Fruit fly (Drosophila melanogaster) whole organism, prepupa: Measurements from ENCODE around the gene CG17163.

ENCODE experiments used
- Blimp-1 ChIP-seq: fragments of 200-800 bp; sonication (Bioruptor generic); optimal IDR thresholded peaks from 3 replicates; lab custom pipeline; 2017; ENCODE audit warnings: missing biosample characterization, missing genetic modification characterization, mild to moderate bottlenecking, moderate library complexity, missing genetic modification reagents
- CG10669 ChIP-seq: fragments of 200-800 bp; sonication (Bioruptor generic); optimal IDR thresholded peaks from 3 replicates; lab custom pipeline; 2018; ENCODE audit warnings: missing biosample characterization, mild to moderate bottlenecking, missing genetic modification characterization, moderate library complexity
- CG11294 ChIP-seq: fragments of 200-800 bp; sonication (Bioruptor generic); IDR thresholded peaks from 2 replicates; pipeline ENCODE4 v1.3.6; 2022; ENCODE audit warnings: missing biosample characterization, missing genetic modification characterization
- CG11762 ChIP-seq: fragments of 200-800 bp; sonication (Bioruptor generic); optimal IDR thresholded peaks from 3 replicates; lab custom pipeline; 2016; ENCODE audit warnings: missing biosample characterization, missing genetic modification characterization; ENCODE audit not compliant: insufficient read depth
- CG15336 ChIP-seq: fragments of 200-800 bp; sonication (Bioruptor generic); IDR thresholded peaks from 2 replicates; pipeline ENCODE4 v1.3.6; 2022; ENCODE audit warnings: missing biosample characterization, missing genetic modification characterization
- CG1621 ChIP-seq: fragments of 200-800 bp; sonication (Bioruptor generic); optimal IDR thresholded peaks from 3 replicates; lab custom pipeline; 2018; ENCODE audit warnings: missing biosample characterization, mild to moderate bottlenecking, missing genetic modification characterization
- CG16779 ChIP-seq: fragments of 200-800 bp; sonication (Bioruptor generic); optimal IDR thresholded peaks from 3 replicates; lab custom pipeline; 2017; ENCODE audit warnings: missing biosample characterization, mild to moderate bottlenecking, missing genetic modification characterization
- CG3032 ChIP-seq: fragments of 200-800 bp; optimal IDR thresholded peaks from 2 replicates; lab custom pipeline; 2019; ENCODE audit warnings: missing biosample characterization, mild to moderate bottlenecking, missing genetic modification characterization, moderate library complexity
- CG31627 ChIP-seq: fragments of 200-800 bp; sonication (Bioruptor generic); optimal IDR thresholded peaks from 3 replicates; lab custom pipeline; 2016; ENCODE audit warnings: missing biosample characterization, missing genetic modification characterization
- CG34406 ChIP-seq: fragments of 200-800 bp; sonication (Bioruptor generic); optimal IDR thresholded peaks from 3 replicates; lab custom pipeline; 2016; ENCODE audit warnings: missing biosample characterization, missing genetic modification characterization
- CG3919 ChIP-seq: fragments of 200-800 bp; sonication (Bioruptor generic); optimal IDR thresholded peaks from 3 replicates; lab custom pipeline; 2016; ENCODE audit warnings: missing biosample characterization, missing genetic modification characterization
- CG4318 ChIP-seq: fragments of 200-800 bp; sonication (Bioruptor generic); optimal IDR thresholded peaks from 3 replicates; lab custom pipeline; 2017; ENCODE audit warnings: missing biosample characterization, mild to moderate bottlenecking, missing genetic modification characterization
- CG6163 ChIP-seq: fragments of 200-800 bp; sonication (Bioruptor generic); IDR thresholded peaks from 3 replicates; pipeline ENCODE4 v1.3.6; 2022; ENCODE audit warnings: missing biosample characterization, missing genetic modification characterization
- CG6792 ChIP-seq: fragments of 200-800 bp; sonication (Bioruptor generic); optimal IDR thresholded peaks from 3 replicates; lab custom pipeline; 2016; ENCODE audit warnings: missing biosample characterization, missing genetic modification characterization
- CG6808 ChIP-seq: fragments of 200-800 bp; sonication (Bioruptor generic); optimal IDR thresholded peaks from 3 replicates; lab custom pipeline; 2017; ENCODE audit warnings: missing biosample characterization, missing genetic modification characterization, mild to moderate bottlenecking, moderate library complexity, missing genetic modification reagents
- CG6854 ChIP-seq: fragments of 200-800 bp; sonication (Bioruptor generic); optimal IDR thresholded peaks from 2 replicates; lab custom pipeline; 2017; ENCODE audit warnings: missing biosample characterization, mild to moderate bottlenecking, missing genetic modification characterization
- CG7368 ChIP-seq: fragments of 200-800 bp; sonication (Bioruptor generic); optimal IDR thresholded peaks from 3 replicates; lab custom pipeline; 2016; ENCODE audit warnings: missing biosample characterization, missing genetic modification characterization
- CG8119 ChIP-seq: fragments of 200-800 bp; sonication (Bioruptor generic); IDR thresholded peaks from 3 replicates; pipeline ENCODE4 v1.3.6; 2022; ENCODE audit warnings: missing biosample characterization, missing genetic modification characterization
- CG8319 ChIP-seq: fragments of 200-800 bp; sonication (Bioruptor generic); optimal IDR thresholded peaks from 3 replicates; lab custom pipeline; 2016; ENCODE audit warnings: missing biosample characterization, missing genetic modification characterization
- CG8632 ChIP-seq: fragments of 200-800 bp; sonication (Bioruptor generic); optimal IDR thresholded peaks from 3 replicates; lab custom pipeline; 2016; ENCODE audit warnings: missing biosample characterization, missing genetic modification characterization
- Eip75B ChIP-seq: fragments of 200-800 bp; sonication (Bioruptor generic); optimal IDR thresholded peaks from 3 replicates; lab custom pipeline; 2016; ENCODE audit warnings: missing biosample characterization, missing genetic modification characterization
- Eip78C ChIP-seq: fragments of 200-800 bp; sonication (Bioruptor generic); peaks from one replicate; lab custom pipeline; 2016; ENCODE audit warnings: missing biosample characterization, missing genetic modification characterization
- Ets96B ChIP-seq: fragments of 200-800 bp; optimal IDR thresholded peaks from 2 replicates; lab custom pipeline; 2019; ENCODE audit warnings: missing biosample characterization, mild to moderate bottlenecking, missing genetic modification characterization, moderate library complexity
- Gug ChIP-seq: fragments of 200-800 bp; sonication (Bioruptor generic); IDR thresholded peaks from 2 replicates; pipeline ENCODE4 v1.3.6; 2022; ENCODE audit warnings: missing biosample characterization, missing genetic modification characterization
- Hr38 ChIP-seq: sonication (Bioruptor generic); optimal IDR thresholded peaks from 2 replicates; lab custom pipeline; 2016; ENCODE audit warnings: missing biosample characterization, missing genetic modification characterization
- Hr39 ChIP-seq: fragments of 200-800 bp; sonication (Bioruptor generic); optimal IDR thresholded peaks from 2 replicates; lab custom pipeline; 2016; ENCODE audit warnings: missing biosample characterization, missing genetic modification characterization
- Hr4 ChIP-seq: fragments of 200-800 bp; sonication (Bioruptor generic); optimal IDR thresholded peaks from 3 replicates; lab custom pipeline; 2016; ENCODE audit warnings: missing biosample characterization, missing genetic modification characterization
- Lpt ChIP-seq: fragments of 200-800 bp; sonication (Bioruptor generic); optimal IDR thresholded peaks from 3 replicates; lab custom pipeline; 2016; ENCODE audit warnings: missing biosample characterization, missing genetic modification characterization
- OdsH ChIP-seq: fragments of 200-800 bp; sonication (Bioruptor generic); optimal IDR thresholded peaks from 3 replicates; lab custom pipeline; 2016; ENCODE audit warnings: missing biosample characterization, missing genetic modification characterization
- Smox ChIP-seq: fragments of 200-800 bp; sonication (Bioruptor generic); optimal IDR thresholded peaks from 3 replicates; lab custom pipeline; 2016; ENCODE audit warnings: missing biosample characterization, missing genetic modification characterization
- Sox102F ChIP-seq: fragments of 200-800 bp; sonication (Bioruptor generic); optimal IDR thresholded peaks from 2 replicates; lab custom pipeline; 2016; ENCODE audit warnings: missing biosample characterization, mild to moderate bottlenecking, missing genetic modification characterization
- Sox14 ChIP-seq: fragments of 200-800 bp; sonication (Bioruptor generic); optimal IDR thresholded peaks from 3 replicates; lab custom pipeline; 2016; ENCODE audit warnings: missing biosample characterization, missing genetic modification characterization
- Sox15 ChIP-seq: fragments of 200-800 bp; sonication (Bioruptor generic); optimal IDR thresholded peaks from 3 replicates; lab custom pipeline; 2016; ENCODE audit warnings: missing biosample characterization, missing genetic modification characterization
- achi ChIP-seq: fragments of 200-800 bp; sonication (Bioruptor generic); optimal IDR thresholded peaks from 3 replicates; lab custom pipeline; 2016; ENCODE audit warnings: missing biosample characterization, missing genetic modification characterization
- acj6 ChIP-seq: fragments of 200-800 bp; sonication (Bioruptor generic); optimal IDR thresholded peaks from 3 replicates; lab custom pipeline; 2016; ENCODE audit warnings: missing biosample characterization, missing genetic modification characterization
- cyc ChIP-seq: fragments of 200-800 bp; sonication (Bioruptor generic); optimal IDR thresholded peaks from 3 replicates; lab custom pipeline; 2016; ENCODE audit warnings: missing biosample characterization, missing genetic modification characterization
- dac ChIP-seq: fragments of 200-800 bp; sonication (Bioruptor generic); optimal IDR thresholded peaks from 2 replicates; lab custom pipeline; 2017; ENCODE audit warnings: missing biosample characterization, mild to moderate bottlenecking, missing genetic modification characterization
- eg ChIP-seq: fragments of 200-800 bp; sonication (Bioruptor generic); IDR thresholded peaks from 3 replicates; pipeline ENCODE4 v1.3.6; 2022; ENCODE audit warnings: missing biosample characterization, missing genetic modification characterization
- esn ChIP-seq: fragments of 200-800 bp; sonication (Bioruptor generic); optimal IDR thresholded peaks from 2 replicates; lab custom pipeline; 2016; ENCODE audit warnings: missing biosample characterization, mild to moderate bottlenecking, missing genetic modification characterization, moderate library complexity
- fd59A ChIP-seq: fragments of 200-800 bp; sonication (Bioruptor generic); optimal IDR thresholded peaks from 2 replicates; lab custom pipeline; 2017; ENCODE audit warnings: missing biosample characterization, mild to moderate bottlenecking, missing genetic modification characterization, missing genetic modification reagents
- fkh ChIP-seq: fragments of 200-800 bp; sonication (Bioruptor generic); optimal IDR thresholded peaks from 3 replicates; lab custom pipeline; 2017; ENCODE audit warnings: missing biosample characterization, mild to moderate bottlenecking, missing genetic modification characterization, moderate library complexity
- lz ChIP-seq: fragments of 200-800 bp; sonication (Bioruptor generic); optimal IDR thresholded peaks from 3 replicates; lab custom pipeline; 2016; ENCODE audit warnings: missing biosample characterization, missing genetic modification characterization
- net ChIP-seq: fragments of 200-800 bp; sonication (Bioruptor generic); optimal IDR thresholded peaks from 3 replicates; lab custom pipeline; 2016; ENCODE audit warnings: missing biosample characterization, missing genetic modification characterization
- pdm3 ChIP-seq: fragments of 200-800 bp; sonication (Bioruptor generic); optimal IDR thresholded peaks from 3 replicates; lab custom pipeline; 2016; ENCODE audit warnings: missing biosample characterization, missing genetic modification characterization
- salr ChIP-seq, 2 experiments: fragments of 200-800 bp; sonication (Bioruptor generic); optimal IDR thresholded peaks; 3 replicates each; lab custom pipeline; 2016 to 2018; ENCODE audit warnings: missing biosample characterization in 2 of 2, missing genetic modification characterization in 2 of 2, mild to moderate bottlenecking in 1 of 2
- spab ChIP-seq: fragments of 200-800 bp; sonication (Bioruptor generic); optimal IDR thresholded peaks from 2 replicates; lab custom pipeline; 2017; ENCODE audit warnings: missing biosample characterization, mild to moderate bottlenecking, missing genetic modification characterization, missing genetic modification reagents
- ss ChIP-seq, 2 experiments: fragments of 200-800 bp; sonication (Bioruptor generic); optimal IDR thresholded peaks; 2 replicates in 1 of 2; 3 replicates in 1 of 2; lab custom pipeline; 2017 to 2018; ENCODE audit warnings: mild to moderate bottlenecking in 2 of 2, missing biosample characterization in 2 of 2, missing genetic modification characterization in 2 of 2, moderate library complexity in 1 of 2
- svp ChIP-seq: fragments of 200-800 bp; sonication (Bioruptor generic); peaks from one replicate; lab custom pipeline; 2016; ENCODE audit warnings: missing biosample characterization, missing genetic modification characterization
- topi ChIP-seq: fragments of 200-800 bp; sonication (Bioruptor generic); optimal IDR thresholded peaks from 3 replicates; lab custom pipeline; 2016; ENCODE audit warnings: missing biosample characterization, missing genetic modification characterization
- vri ChIP-seq: fragments of 200-800 bp; sonication (Bioruptor generic); optimal IDR thresholded peaks from 3 replicates; lab custom pipeline; 2016; ENCODE audit warnings: missing biosample characterization, mild to moderate bottlenecking, missing genetic modification characterization

The CG17163 gene

dm6 chrX:23073402-23073801 lies 9.1 kb downstream of the CG17163 start:
- TF ChIP-seq vri (GFP tag; lab: Kevin White, UChicago) (peak; percentile 1), CG31627 (GFP tag; lab: Kevin White, UChicago) (no peak), net (GFP tag; lab: Kevin White, UChicago) (no peak), Hr4 (no peak), CG3919 (no peak), Eip78C (GFP tag; lab: Kevin White, UChicago) (no peak)

DNA sequence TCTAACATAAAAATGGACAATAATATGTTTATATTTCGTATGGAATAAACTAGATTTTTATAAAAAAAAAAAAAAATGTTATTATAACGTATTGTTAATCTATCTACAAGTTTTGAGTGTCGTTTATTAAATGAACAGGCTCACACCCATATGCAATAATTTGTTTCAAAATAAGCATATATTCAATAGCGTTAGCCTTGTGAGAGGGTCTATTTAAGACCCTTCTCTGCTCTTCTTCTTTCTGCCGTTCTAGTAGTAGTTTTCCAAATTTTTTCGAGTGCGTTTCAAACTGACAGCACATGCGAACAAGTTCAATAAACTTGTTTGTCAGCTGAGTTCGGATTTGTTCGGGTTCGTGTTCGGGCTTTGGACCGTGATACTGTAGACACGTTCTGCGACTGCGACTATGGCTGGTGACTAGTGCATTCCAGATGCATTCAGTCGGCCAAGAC lies 11.2 kb downstream of the CG17163 start:
- TF ChIP-seq CG8119 (GFP tag; lab: Robert Waterston, UW) = peak; percentile 46; the same call in 1 of the 3 replicates
- peak; percentile 9 for TF ChIP-seq spab (GFP tag; lab: Kevin White, UChicago)
- peak; percentile 42 for TF ChIP-seq CG34406
- no peak for TF ChIP-seq CG11294 (GFP tag; lab: Robert Waterston, UW)
- TF ChIP-seq CG6792 (GFP tag; lab: Kevin White, UChicago) = peak; percentile 10
- TF ChIP-seq Hr39 = peak; percentile 31
- peak in 1 of 2 experiments; percentile 76 for TF ChIP-seq salr (GFP tag; optimal IDR thresholded peaks at IDR 0.05; lab: Kevin White, UChicago)
- TF ChIP-seq Lpt (GFP tag; lab: Kevin White, UChicago) = peak; percentile 43
- TF ChIP-seq CG6163 (GFP tag; lab: Robert Waterston, UW) = no peak
- TF ChIP-seq achi = peak; percentile 60
- TF ChIP-seq topi (GFP tag; lab: Kevin White, UChicago) = peak; percentile 48
- peak; percentile 56 for TF ChIP-seq esn (GFP tag; lab: Kevin White, UChicago)
- TF ChIP-seq vri (GFP tag; lab: Kevin White, UChicago) = no peak
- no peak for TF ChIP-seq CG7368
- TF ChIP-seq Gug (GFP tag; lab: Robert Waterston, UW) = no peak
- no peak for TF ChIP-seq eg (GFP tag; lab: Robert Waterston, UW)
- peak; percentile 72 for TF ChIP-seq CG4318 (GFP tag; lab: Kevin White, UChicago)
- peak; percentile 43 for TF ChIP-seq CG3032
- TF ChIP-seq pdm3 (GFP tag; lab: Kevin White, UChicago) = peak; percentile 57
- TF ChIP-seq Sox14 (GFP tag; lab: Kevin White, UChicago) = peak; percentile 14
- TF ChIP-seq CG6808 = peak; percentile 11
- peak; percentile 54 for TF ChIP-seq OdsH
- TF ChIP-seq Sox15 (GFP tag; lab: Kevin White, UChicago) = peak; percentile 20
- peak; percentile 36 for TF ChIP-seq dac (GFP tag; lab: Kevin White, UChicago)
- peak; percentile 49 for TF ChIP-seq acj6
- TF ChIP-seq CG31627 (GFP tag; lab: Kevin White, UChicago) = peak; percentile 27
- peak; percentile 45 for TF ChIP-seq net (GFP tag; lab: Kevin White, UChicago)
- TF ChIP-seq ss (GFP tag; optimal IDR thresholded peaks at IDR 0.05; lab: Kevin White, UChicago) = peak in 1 of 2 experiments; percentile 12
- TF ChIP-seq lz (GFP tag; lab: Kevin White, UChicago) = peak; percentile 29
- no peak for TF ChIP-seq CG6854
- TF ChIP-seq CG11762 (GFP tag; lab: Kevin White, UChicago) = peak; percentile 6
- no peak for TF ChIP-seq CG1621 (tag; lab: Kevin White, UChicago)
- peak; percentile 25 for TF ChIP-seq Sox102F (GFP tag; lab: Kevin White, UChicago)
- peak; percentile 59 for TF ChIP-seq svp
- peak; percentile 11 for TF ChIP-seq Eip75B (GFP tag; lab: Kevin White, UChicago)
- no peak for TF ChIP-seq Ets96B (tag; lab: Kevin White, UChicago)
- no peak for TF ChIP-seq Blimp-1
- peak; percentile 48 for TF ChIP-seq cyc (GFP tag; lab: Kevin White, UChicago)
- no peak for TF ChIP-seq CG16779
- peak; percentile 49 for TF ChIP-seq CG8632
- TF ChIP-seq Hr38 = no peak
- TF ChIP-seq Smox (GFP tag; lab: Kevin White, UChicago) = peak; percentile 43
- peak; percentile 15 for TF ChIP-seq CG10669
- peak; percentile 60 for TF ChIP-seq Hr4
- peak; percentile 92 for TF ChIP-seq Eip78C (GFP tag; lab: Kevin White, UChicago)
- no peak for TF ChIP-seq fkh (GFP tag; lab: Kevin White, UChicago)
- peak; percentile 52; the same call in 1 of the 2 replicates for TF ChIP-seq CG15336 (GFP tag; lab: Robert Waterston, UW)
- TF ChIP-seq CG8319 = peak; percentile 14
- no peak for TF ChIP-seq fd59A
